Fruit fly (Drosophila melanogaster): ENCODE data around the gene Vha26.

Vha26 gene

dm6 chr3R:5547464-5547943 is 44.1 kb upstream of the Vha26 start, which contains the start of gene CG2519 (continued):
- peak; percentile 53 for TF ChIP-seq MTF-1 (GFP tag; optimal IDR thresholded peaks at IDR 0.05; ENCODE audit: borderline replicate concordance)
- peak; percentile 78 for TF ChIP-seq sob (GFP tag; IDR thresholded peaks at IDR 0.05)
- TF ChIP-seq dmrt11E (tag; optimal IDR thresholded peaks at IDR 0.05) = peak; percentile 21
- TF ChIP-seq wek (GFP tag; optimal IDR thresholded peaks at IDR 0.05) = peak; percentile 22
- TF ChIP-seq zen2 (GFP tag; IDR thresholded peaks at IDR 0.05; ENCODE audit: partially characterized antibody) = peak; percentile 80; the same call in 2 of the 3 replicates
- TF ChIP-seq CG13624 (GFP tag; optimal IDR thresholded peaks at IDR 0.05) = peak; percentile 92
- TF ChIP-seq maf-S (GFP tag; optimal IDR thresholded peaks at IDR 0.05) = peak; percentile 16
- TF ChIP-seq HmgD (GFP tag; optimal IDR thresholded peaks at IDR 0.05) = peak; percentile 78
- TF ChIP-seq ranshi (GFP tag; IDR thresholded peaks at IDR 0.05) = peak; percentile 53; the same call in 1 of the 2 replicates
- peak; percentile 77 for TF ChIP-seq ken (GFP tag; IDR thresholded peaks at IDR 0.05)
- peak; percentile 80 for TF ChIP-seq hbn (GFP tag; IDR thresholded peaks at IDR 0.05; ENCODE audit: partially characterized antibody)
- TF ChIP-seq CG11456 (GFP tag; IDR thresholded peaks at IDR 0.05) = peak; percentile 85
- TF ChIP-seq pum (GFP tag; optimal IDR thresholded peaks at IDR 0.05) = peak; percentile 39
- TF ChIP-seq CG34376 (GFP tag; optimal IDR thresholded peaks at IDR 0.05) = peak; percentile 77
- TF ChIP-seq HmgZ (tag; optimal IDR thresholded peaks at IDR 0.05) = peak; percentile 70
- no peak for TF ChIP-seq D19A (tag; optimal IDR thresholded peaks at IDR 0.05)
- TF ChIP-seq slou (GFP tag; optimal IDR thresholded peaks at IDR 0.05) = no peak
- no peak for TF ChIP-seq Hr39 (optimal IDR thresholded peaks at IDR 0.05)
- peak; percentile 77 for TF ChIP-seq lilli (GFP tag; optimal IDR thresholded peaks at IDR 0.05)
- TF ChIP-seq CG10147 (GFP tag; optimal IDR thresholded peaks at IDR 0.05) = no peak
- peak; percentile 59 for TF ChIP-seq CG17359 (tag; optimal IDR thresholded peaks at IDR 0.05)
- TF ChIP-seq CG31224 (GFP tag; IDR thresholded peaks at IDR 0.05) = peak; percentile 39; the same call in 1 of the 2 replicates
- TF ChIP-seq CG4424 (GFP tag; optimal IDR thresholded peaks at IDR 0.05) = peak; percentile 48
- no peak for TF ChIP-seq CG10274 (GFP tag; optimal IDR thresholded peaks at IDR 0.05)
- peak; percentile 79 for TF ChIP-seq nerfin-2 (GFP tag; IDR thresholded peaks at IDR 0.05; ENCODE audit: partially characterized antibody)
- peak; percentile 97 for TF ChIP-seq CG6791 (GFP tag; IDR thresholded peaks at IDR 0.05; ENCODE audit: partially characterized antibody)
- peak; percentile 57 for TF ChIP-seq Sin3A (optimal IDR thresholded peaks at IDR 0.05)
- TF ChIP-seq tin (GFP tag; optimal IDR thresholded peaks at IDR 0.05) = peak; percentile 61
- TF ChIP-seq slp2 (GFP tag; optimal IDR thresholded peaks at IDR 0.05) = peak; percentile 57
- TF ChIP-seq bcd (GFP tag; optimal IDR thresholded peaks at IDR 0.05) = no peak
- TF ChIP-seq wor (GFP tag; IDR thresholded peaks at IDR 0.05) = no peak
- TF ChIP-seq shn (GFP tag; optimal IDR thresholded peaks at IDR 0.05) = peak; percentile 65
- peak; percentile 87 for TF ChIP-seq sna (GFP tag; IDR thresholded peaks at IDR 0.05; ENCODE audit: partially characterized antibody)
- no peak for TF ChIP-seq CG3838 (GFP tag; optimal IDR thresholded peaks at IDR 0.05)
- TF ChIP-seq Hmr (GFP tag; optimal IDR thresholded peaks at IDR 0.05) = no peak
- peak; percentile 62 for TF ChIP-seq jumu (GFP tag; optimal IDR thresholded peaks at IDR 0.05)
- TF ChIP-seq oc (tag; optimal IDR thresholded peaks at IDR 0.05) = no peak
- TF ChIP-seq Dip3 (GFP tag; optimal IDR thresholded peaks at IDR 0.05) = peak; percentile 52
- peak; percentile 92 for TF ChIP-seq mld (GFP tag; IDR thresholded peaks at IDR 0.05; ENCODE audit: partially characterized antibody)
- TF ChIP-seq CG9437 (GFP tag; optimal IDR thresholded peaks at IDR 0.05) = no peak
- TF ChIP-seq Ets65A (GFP tag) = peak; percentile 97
- no peak for TF ChIP-seq NC2α (GFP tag; optimal IDR thresholded peaks at IDR 0.05)
- TF ChIP-seq ash1 (GFP tag; optimal IDR thresholded peaks at IDR 0.05) = no peak
- peak; percentile 50 for TF ChIP-seq CG13775 (GFP tag; optimal IDR thresholded peaks at IDR 0.05)
- peak; percentile 65 for TF ChIP-seq Side (GFP tag; optimal IDR thresholded peaks at IDR 0.05)
- peak; percentile 77 for TF ChIP-seq pho (GFP tag; optimal IDR thresholded peaks at IDR 0.05)
- TF ChIP-seq zf30C (GFP tag; optimal IDR thresholded peaks at IDR 0.05) = no peak
- peak; percentile 81 for TF ChIP-seq CG2120 (GFP tag; optimal IDR thresholded peaks at IDR 0.05)
- peak; percentile 33 to 51 for TF ChIP-seq chif (GFP tag; optimal IDR thresholded peaks at IDR 0.05)
- TF ChIP-seq salm (tag; optimal IDR thresholded peaks at IDR 0.05) = no peak
- peak; percentile 45; the same call in 1 of the 3 replicates for TF ChIP-seq Aef1 (GFP tag; IDR thresholded peaks at IDR 0.05)

Measured in whole organism, embryonic.